Fruit fly (Drosophila melanogaster) whole organism, larva: ENCODE results near the gene Naa40.

Experiments used
- noc ChIP-seq: fragments of 200-800 bp; sonication (Bioruptor generic); optimal IDR thresholded peaks from 3 replicates; lab custom pipeline; 2019; ENCODE audit warnings: missing biosample characterization, mild to moderate bottlenecking, missing genetic modification characterization, moderate library complexity

The Naa40 gene

dm6 chr3R:29724745-29725144 lies at the start of gene Naa40, which contains the start of gene CG18731:
Gene Naa40, minus strand, starts transcription at chr3R:29724950.
Gene CG18731, plus strand, starts transcription at chr3R:29725027.
- no peak for TF ChIP-seq noc (tag; lab: Kevin White, UChicago)

- peak; percentile 91 for TF ChIP-seq noc (tag; lab: Kevin White, UChicago)
Observed at dm6 chr3R:29773833-29774324, 49.1 kb upstream of the Naa40 start.

dm6 chr3R:29772795-29773331 lies 48.1 kb upstream of the Naa40 start:
- TF ChIP-seq noc (tag; lab: Kevin White, UChicago), result peak; percentile 39

- peak; percentile 34 for TF ChIP-seq noc (tag; lab: Kevin White, UChicago)
Observed at dm6 chr3R:29772090-29772794, 47.5 kb upstream of the Naa40 start.

DNA sequence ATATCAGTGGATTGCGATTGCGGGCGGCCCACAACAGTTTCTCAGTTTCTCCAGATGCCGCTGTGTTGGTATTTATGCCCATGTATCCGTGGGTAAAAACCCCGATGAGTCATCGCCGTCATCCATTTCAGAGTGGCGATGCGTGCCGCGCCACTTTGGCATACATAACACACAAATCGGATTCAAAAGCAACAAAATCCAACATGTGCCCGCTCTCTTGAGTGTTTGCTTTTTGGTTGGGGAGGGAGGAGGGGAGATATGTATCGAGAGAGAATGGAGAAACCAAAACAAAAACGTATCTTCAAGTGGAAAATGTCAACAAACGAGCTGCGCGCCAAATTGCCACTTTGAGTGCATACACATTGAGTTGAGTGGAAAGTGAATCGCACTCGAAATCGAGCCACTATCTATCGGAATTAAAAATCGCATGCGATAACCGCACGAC lies 46.9 kb upstream of the Naa40 start:
- TF ChIP-seq noc (tag; lab: Kevin White, UChicago), result no peak

DNA sequence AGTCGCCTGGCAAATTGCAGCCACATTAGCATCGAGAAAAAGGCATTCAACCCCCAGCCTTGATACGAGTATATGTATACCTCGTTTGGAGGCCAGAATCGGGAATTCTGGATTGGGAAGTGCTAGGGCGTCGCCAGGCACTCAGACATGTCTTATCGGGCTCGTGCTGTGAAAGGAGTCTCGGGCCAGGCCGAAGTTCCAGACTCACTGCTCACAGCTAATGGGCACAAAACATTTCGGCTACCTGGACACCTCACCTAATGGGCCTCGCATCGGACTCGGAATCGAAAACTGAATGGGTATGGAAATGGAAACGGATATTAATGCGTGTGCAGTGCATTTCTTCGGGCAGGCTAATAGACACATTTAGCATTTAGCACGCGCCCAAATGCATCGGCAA lies 46.2 kb upstream of the Naa40 start:
- TF ChIP-seq noc (tag; lab: Kevin White, UChicago), result no peak

DNA sequence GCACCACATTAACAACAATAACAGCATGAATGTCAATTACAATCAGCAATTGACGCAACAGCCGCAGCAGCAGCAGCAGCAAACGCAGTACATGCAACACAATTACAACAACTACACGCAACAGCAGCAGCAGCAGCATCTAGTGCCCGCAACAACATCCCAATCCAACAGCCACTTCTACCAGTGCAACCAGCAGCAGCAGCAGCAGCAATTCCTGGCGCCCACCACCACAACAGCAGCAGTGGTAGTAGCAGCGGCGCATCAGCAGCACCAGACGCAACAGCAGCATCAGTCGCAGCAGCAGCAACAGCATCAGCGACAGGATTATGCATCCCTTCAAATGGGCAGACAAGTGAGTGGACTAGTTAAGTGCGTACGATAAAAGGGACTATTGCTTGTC lies 42.5 kb upstream of the Naa40 start:
- no peak for TF ChIP-seq noc (tag; lab: Kevin White, UChicago)

dm6 chr3R:29765267-29766095 lies 40.7 kb upstream of the Naa40 start, which contains the start of gene kay:
Gene kay, plus strand, starts transcription at chr3R:29765995.
- no peak for TF ChIP-seq noc (tag; lab: Kevin White, UChicago)

dm6 chr3R:29764249-29765042 lies 39.7 kb upstream of the Naa40 start:
- TF ChIP-seq noc (tag; lab: Kevin White, UChicago), result no peak

DNA sequence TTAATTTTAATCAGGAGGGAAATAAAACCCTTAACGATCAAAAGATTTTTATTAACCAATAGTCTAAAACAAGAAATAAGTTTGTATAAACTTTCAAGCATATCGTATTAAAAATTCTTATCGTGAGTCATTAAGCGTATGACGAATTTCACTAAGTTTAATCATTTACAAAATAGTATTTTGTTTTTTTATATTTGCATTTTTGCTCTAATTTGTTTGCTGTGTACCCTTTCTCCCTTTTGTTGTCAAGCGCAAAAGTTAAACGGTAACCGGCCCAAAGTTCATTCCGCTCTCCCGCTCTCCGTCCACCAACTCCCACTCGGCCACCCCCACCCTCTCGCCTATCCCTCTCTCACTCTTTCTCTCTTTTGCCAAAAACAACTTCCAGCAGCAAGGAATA lies 39.1 kb upstream of the Naa40 start:
- TF ChIP-seq noc (tag; lab: Kevin White, UChicago), result no peak

dm6 chr3R:29763154-29763553 lies 38.4 kb upstream of the Naa40 start:
- no peak for TF ChIP-seq noc (tag; lab: Kevin White, UChicago)

dm6 chr3R:29762297-29762696 lies 37.5 kb upstream of the Naa40 start:
- no peak for TF ChIP-seq noc (tag; lab: Kevin White, UChicago)

dm6 chr3R:29761569-29761968 lies 36.8 kb upstream of the Naa40 start:
- TF ChIP-seq noc (tag; lab: Kevin White, UChicago), result no peak

DNA sequence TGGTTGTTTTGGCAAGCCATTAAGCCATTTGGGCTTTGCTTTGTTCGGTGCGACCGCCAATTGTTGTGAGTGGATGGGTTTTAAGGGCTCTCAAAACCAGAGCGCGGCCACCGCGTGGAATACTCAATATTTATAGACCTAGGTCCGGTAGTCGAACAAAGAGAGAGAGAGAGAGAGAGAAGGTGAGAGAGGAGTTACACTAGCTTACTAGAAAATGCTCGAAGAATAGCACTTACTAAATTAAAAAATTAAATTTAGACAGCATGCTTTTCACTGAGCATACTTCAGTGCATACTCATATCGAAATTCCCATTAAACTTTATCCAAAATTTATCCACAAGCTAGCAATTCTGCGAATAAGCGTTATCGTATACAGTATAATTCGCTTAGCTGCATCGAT lies 35.3 kb upstream of the Naa40 start:
- TF ChIP-seq noc (tag; lab: Kevin White, UChicago), result no peak

DNA sequence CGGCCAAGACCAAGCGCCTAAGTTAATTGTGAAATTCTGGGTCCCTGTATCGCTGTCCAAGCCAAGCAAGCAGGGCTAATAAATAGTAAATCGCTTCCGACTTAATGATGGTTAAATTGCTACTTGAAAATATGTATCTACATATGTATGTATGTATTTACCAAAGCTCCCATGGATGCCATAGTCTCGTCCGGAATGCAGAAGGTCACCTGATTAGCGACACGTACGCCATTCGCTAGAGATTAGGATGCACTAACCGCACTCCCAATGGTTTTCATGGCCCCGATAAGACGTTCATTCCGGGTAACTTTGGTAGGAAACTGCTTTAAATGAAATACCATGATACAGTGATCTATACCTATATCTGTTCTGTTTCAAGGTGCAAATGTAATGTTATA lies 34.0 kb upstream of the Naa40 start:
- TF ChIP-seq noc (tag; lab: Kevin White, UChicago), result no peak
